Worm (Caenorhabditis elegans) whole organism, late embryonic: Measurements from ENCODE around the gene C14C11.2.

ENCODE experiments used
- ceh-30 ChIP-seq: fragments of 150-350 bp; optimal IDR thresholded peaks from 2 replicates; lab custom pipeline; 2014; ENCODE audit warnings: missing biosample characterization, missing genetic modification characterization
- pha-4 ChIP-seq: fragments of 150-350 bp; optimal IDR thresholded peaks from 2 replicates; lab custom pipeline; 2018; ENCODE audit warnings: missing biosample characterization, missing genetic modification reagents, missing genetic modification characterization
- sox-4 ChIP-seq: sonication (generic microtip); optimal IDR thresholded peaks from 2 replicates; lab custom pipeline; 2017; ENCODE audit warnings: mild to moderate bottlenecking, missing genetic modification characterization, inconsistent platforms, missing compliant biosample characterization
- tbx-2 ChIP-seq: sonication (generic microtip); optimal IDR thresholded peaks from 2 replicates; lab custom pipeline; 2016; ENCODE audit warnings: missing genetic modification characterization, missing compliant biosample characterization
- unc-55 ChIP-seq: sonication (generic microtip); optimal IDR thresholded peaks from 2 replicates; lab custom pipeline; 2017; ENCODE audit warnings: missing biosample characterization, missing genetic modification reagents, missing genetic modification characterization

ce11 chrV:5676011-5676410 lies 15.1 kb downstream of the C14C11.2 start, which contains the start of gene pqn-13:
- TF ChIP-seq sox-4 (tag; lab: Kevin White, UChicago) (no peak), tbx-2 (no peak), unc-55 (no peak), pha-4 (tag; lab: Kevin White, UChicago) (no peak), ceh-30 (tag; lab: Kevin White, UChicago) (no peak)
